Worm (Caenorhabditis elegans) whole organism, midembryonic: ENCODE measurements around the gene pigm-1.
A peak's percentile ranks its signal among the peaks of the same experiment; 100 is the strongest.

Experiments
- T22C8.4 ChIP-seq: fragments of 200-800 bp; sonication (Bioruptor generic); IDR thresholded peaks from 2 replicates; pipeline ENCODE4 v1.3.6; 2022; ENCODE audit warnings: missing genetic modification characterization, missing compliant biosample characterization
- cog-1 ChIP-seq: sonication (generic microtip); optimal IDR thresholded peaks from 2 replicates; lab custom pipeline; 2016; ENCODE audit warnings: missing genetic modification characterization, missing compliant biosample characterization
- flt-1 ChIP-seq: fragments of 200-800 bp; sonication (Bioruptor generic); IDR thresholded peaks from 2 replicates; pipeline ENCODE4 v1.3.6; 2022; ENCODE audit warnings: missing genetic modification characterization, missing compliant biosample characterization
- klf-2 ChIP-seq: fragments of 200-800 bp; sonication (Bioruptor generic); conservative IDR thresholded peaks from 2 replicates; pipeline ENCODE4 v1.3.6; 2022; ENCODE audit warnings: missing genetic modification reagents, missing genetic modification characterization, missing compliant biosample characterization
- med-1 ChIP-seq: sonication (generic microtip); optimal IDR thresholded peaks from 2 replicates; lab custom pipeline; 2017; ENCODE audit warnings: missing genetic modification characterization, mild to moderate bottlenecking, missing compliant biosample characterization, antibody characterized with exemption, missing genetic modification reagents; ENCODE audit not compliant: insufficient read depth
- ref-1 ChIP-seq: fragments of 200-800 bp; sonication (Bioruptor generic); conservative IDR thresholded peaks from 2 replicates; pipeline ENCODE4 v1.3.6; 2022; ENCODE audit warnings: missing genetic modification reagents, missing genetic modification characterization, missing compliant biosample characterization
- tab-1 ChIP-seq: fragments of 200-800 bp; sonication (Bioruptor generic); IDR thresholded peaks from 2 replicates; pipeline ENCODE4 v1.3.6; 2022; ENCODE audit warnings: missing genetic modification characterization, missing compliant biosample characterization
- ztf-23 ChIP-seq: fragments of 200-800 bp; sonication (Bioruptor generic); IDR thresholded peaks from 2 replicates; pipeline ENCODE4 v1.3.6; 2022; ENCODE audit warnings: missing genetic modification reagents, missing genetic modification characterization, missing compliant biosample characterization
- ztf-29 ChIP-seq: fragments of 200-800 bp; sonication (Bioruptor generic); IDR thresholded peaks from 2 replicates; pipeline ENCODE4 v1.3.6; 2022; ENCODE audit warnings: missing genetic modification reagents, missing genetic modification characterization, missing compliant biosample characterization

pigm-1 gene

ce11 chrII:11347878-11348556 lies at the start of gene pigm-1, which contains the start of gene B0491.6:
pigm-1 (plus strand) TSS chrII:11348445.
B0491.6 (minus strand) TSS chrII:11348343.
- TF ChIP-seq med-1 (GFP tag; lab: Kevin White, UChicago) (no peak), tab-1 (GFP tag; lab: Robert Waterston, UW) (no peak), cog-1 (tag; lab: Kevin White, UChicago) (peak; percentile 72)

ce11 chrII:11301059-11301458 lies 47.2 kb upstream of the pigm-1 start, which contains the start of gene raga-1:
raga-1 (plus strand) TSS chrII:11301359.
- TF ChIP-seq tab-1 (GFP tag; lab: Robert Waterston, UW) (no peak), cog-1 (tag; lab: Kevin White, UChicago) (no peak), ztf-29 (GFP tag; lab: Robert Waterston, UW) (no peak), klf-2 (GFP tag; lab: Robert Waterston, UW) (no peak), ref-1 (GFP tag; lab: Robert Waterston, UW) (no peak), flt-1 (GFP tag; lab: Robert Waterston, UW) (no peak), med-1 (GFP tag; lab: Kevin White, UChicago) (no peak), ztf-23 (GFP tag; lab: Robert Waterston, UW) (no peak), T22C8.4 (GFP tag; lab: Robert Waterston, UW) (no peak)

- no peak for TF ChIP-seq T22C8.4 (GFP tag; lab: Robert Waterston, UW)
- TF ChIP-seq cog-1 (tag; lab: Kevin White, UChicago) = no peak
- no peak for TF ChIP-seq tab-1 (GFP tag; lab: Robert Waterston, UW)
- no peak for TF ChIP-seq ztf-23 (GFP tag; lab: Robert Waterston, UW)
- TF ChIP-seq med-1 (GFP tag; lab: Kevin White, UChicago) = no peak
Observed at ce11 chrII:11302591-11302990, 45.7 kb upstream of the pigm-1 start, which contains the start of gene samp-1. samp-1 (plus strand) TSS chrII:11302891.

- no peak for TF ChIP-seq tab-1 (GFP tag; lab: Robert Waterston, UW)
- peak; percentile 44 for TF ChIP-seq cog-1 (tag; lab: Kevin White, UChicago)
Observed at ce11 chrII:11305627-11306449, 42.4 kb upstream of the pigm-1 start, which contains the start of gene rsf-1. rsf-1 (plus strand) TSS chrII:11306399.

ce11 chrII:11307332-11307731 lies 40.9 kb upstream of the pigm-1 start:
- TF ChIP-seq ref-1 (GFP tag; lab: Robert Waterston, UW) = no peak
- TF ChIP-seq med-1 (GFP tag; lab: Kevin White, UChicago) = no peak
- TF ChIP-seq tab-1 (GFP tag; lab: Robert Waterston, UW) = no peak
- no peak for TF ChIP-seq ztf-23 (GFP tag; lab: Robert Waterston, UW)
- TF ChIP-seq T22C8.4 (GFP tag; lab: Robert Waterston, UW) = no peak

ce11 chrII:11307953-11308352 lies 40.3 kb upstream of the pigm-1 start:
- TF ChIP-seq ztf-23 (GFP tag; lab: Robert Waterston, UW) (no peak), T22C8.4 (GFP tag; lab: Robert Waterston, UW) (no peak), ref-1 (GFP tag; lab: Robert Waterston, UW) (no peak), med-1 (GFP tag; lab: Kevin White, UChicago) (no peak), cog-1 (tag; lab: Kevin White, UChicago) (no peak), flt-1 (GFP tag; lab: Robert Waterston, UW) (no peak), klf-2 (GFP tag; lab: Robert Waterston, UW) (no peak), tab-1 (GFP tag; lab: Robert Waterston, UW) (no peak), ztf-29 (GFP tag; lab: Robert Waterston, UW) (no peak)

ce11 chrII:11312223-11312622 lies 36.0 kb upstream of the pigm-1 start, which contains the start of gene T24F1.7:
T24F1.7 (plus strand) TSS chrII:11312523.
- TF ChIP-seq cog-1 (tag; lab: Kevin White, UChicago) = no peak
- 0 out of 2 replicates have a peak, but pooled peaks have one; percentile 13 for TF ChIP-seq tab-1 (GFP tag; lab: Robert Waterston, UW)

ce11 chrII:11314165-11314564 lies 34.1 kb upstream of the pigm-1 start, which contains the start of gene T24F1.4:
T24F1.4 (minus strand) TSS chrII:11314265.
- TF ChIP-seq T22C8.4 (GFP tag; lab: Robert Waterston, UW) (no peak), ztf-29 (GFP tag; lab: Robert Waterston, UW) (no peak), ref-1 (GFP tag; lab: Robert Waterston, UW) (no peak), ztf-23 (GFP tag; lab: Robert Waterston, UW) (no peak), klf-2 (GFP tag; lab: Robert Waterston, UW) (no peak), flt-1 (GFP tag; lab: Robert Waterston, UW) (no peak), tab-1 (GFP tag; lab: Robert Waterston, UW) (no peak), cog-1 (tag; lab: Kevin White, UChicago) (no peak), med-1 (GFP tag; lab: Kevin White, UChicago) (no peak)

ce11 chrII:11316663-11317062 lies 31.6 kb upstream of the pigm-1 start:
- TF ChIP-seq ztf-23 (GFP tag; lab: Robert Waterston, UW) = no peak
- no peak for TF ChIP-seq flt-1 (GFP tag; lab: Robert Waterston, UW)
- no peak for TF ChIP-seq ztf-29 (GFP tag; lab: Robert Waterston, UW)
- no peak for TF ChIP-seq tab-1 (GFP tag; lab: Robert Waterston, UW)
- TF ChIP-seq T22C8.4 (GFP tag; lab: Robert Waterston, UW) = no peak
- no peak for TF ChIP-seq klf-2 (GFP tag; lab: Robert Waterston, UW)
- TF ChIP-seq cog-1 (tag; lab: Kevin White, UChicago) = no peak
